Worm (Caenorhabditis elegans) whole organism, mixed stage, embryonic: ENCODE measurements around the gene Y49A3A.4.
"Not testable (repeated sequence)": the region's sequence is repeated elsewhere in the genome, so short reads cannot be mapped to it uniquely, and the experiment has no call there.

Experiments used
- M03D4.4 ChIP-seq: sonication (generic microtip); optimal IDR thresholded peaks from 2 replicates; lab custom pipeline; 2017; ENCODE audit warnings: mild to moderate bottlenecking, missing genetic modification characterization, missing compliant biosample characterization
- blmp-1 ChIP-seq: fragments of 150-350 bp; optimal IDR thresholded peaks from 2 replicates; lab custom pipeline; 2014; ENCODE audit warnings: missing biosample characterization, missing genetic modification characterization
- ceh-43 ChIP-seq: fragments of 200-800 bp; sonication (Bioruptor generic); optimal IDR thresholded peaks from 2 replicates; lab custom pipeline; 2018; ENCODE audit warnings: mild to moderate bottlenecking, missing genetic modification characterization, moderate library complexity, missing compliant biosample characterization
- cnd-1 ChIP-seq: fragments of 200-800 bp; sonication (Bioruptor generic); optimal IDR thresholded peaks from 2 replicates; lab custom pipeline; 2018; ENCODE audit warnings: mild to moderate bottlenecking, missing genetic modification characterization, missing compliant biosample characterization
- elt-1 ChIP-seq: sonication (generic microtip); optimal IDR thresholded peaks from 2 replicates; lab custom pipeline; 2017; ENCODE audit warnings: missing genetic modification characterization, mild to moderate bottlenecking, missing compliant biosample characterization, antibody characterized with exemption, moderate library complexity, borderline replicate concordance; ENCODE audit not compliant: insufficient read depth
- ham-2 ChIP-seq: fragments of 200-800 bp; sonication (Bioruptor generic); optimal IDR thresholded peaks from 2 replicates; lab custom pipeline; 2018; ENCODE audit warnings: mild to moderate bottlenecking, missing genetic modification characterization, missing compliant biosample characterization
- lin-13 ChIP-seq: fragments of 150-350 bp; optimal IDR thresholded peaks from 2 replicates; lab custom pipeline; 2014; ENCODE audit warnings: missing biosample characterization, missing genetic modification characterization
- lsy-2 ChIP-seq: fragments of 150-350 bp; optimal IDR thresholded peaks from 2 replicates; lab custom pipeline; 2014; ENCODE audit warnings: missing biosample characterization, missing genetic modification characterization
- mep-1 ChIP-seq: fragments of 150-350 bp; optimal IDR thresholded peaks from 2 replicates; lab custom pipeline; 2017; ENCODE audit warnings: missing biosample characterization, missing genetic modification reagents, missing genetic modification characterization, inconsistent platforms
- nhr-12 ChIP-seq: fragments of 150-350 bp; optimal IDR thresholded peaks from 2 replicates; lab custom pipeline; 2014; ENCODE audit warnings: missing biosample characterization, missing genetic modification characterization
- nhr-2 ChIP-seq: fragments of 150-350 bp; optimal IDR thresholded peaks from 2 replicates; lab custom pipeline; 2014; ENCODE audit warnings: missing biosample characterization, missing genetic modification characterization
- nhr-237 ChIP-seq: fragments of 150-350 bp; optimal IDR thresholded peaks from 2 replicates; lab custom pipeline; 2014; ENCODE audit warnings: missing biosample characterization, missing genetic modification characterization
- nhr-28 ChIP-seq: fragments of 150-350 bp; optimal IDR thresholded peaks from 2 replicates; lab custom pipeline; 2014; ENCODE audit warnings: missing biosample characterization, missing genetic modification characterization
- nhr-76 ChIP-seq: sonication (generic microtip); optimal IDR thresholded peaks from 2 replicates; lab custom pipeline; 2017; ENCODE audit warnings: missing biosample characterization, missing genetic modification characterization
- sptf-1 ChIP-seq: sonication (generic microtip); optimal IDR thresholded peaks from 2 replicates; lab custom pipeline; 2017; ENCODE audit warnings: mild to moderate bottlenecking, missing genetic modification characterization, moderate library complexity, missing compliant biosample characterization
- tbx-8 ChIP-seq: fragments of 200-800 bp; sonication (Bioruptor generic); optimal IDR thresholded peaks from 2 replicates; lab custom pipeline; 2018; ENCODE audit warnings: mild to moderate bottlenecking, missing genetic modification characterization, moderate library complexity, missing compliant biosample characterization
- unc-39 ChIP-seq: fragments of 150-350 bp; optimal IDR thresholded peaks from 2 replicates; lab custom pipeline; 2014; ENCODE audit warnings: missing biosample characterization, missing genetic modification characterization
- unc-62 ChIP-seq: fragments of 150-350 bp; optimal IDR thresholded peaks from 2 replicates; lab custom pipeline; 2014; ENCODE audit warnings: missing biosample characterization, missing genetic modification reagents, missing genetic modification characterization
- zip-8 ChIP-seq: fragments of 150-350 bp; optimal IDR thresholded peaks from 2 replicates; lab custom pipeline; 2014; ENCODE audit warnings: missing biosample characterization, missing genetic modification characterization
- ztf-11 ChIP-seq: fragments of 150-350 bp; optimal IDR thresholded peaks from 2 replicates; lab custom pipeline; 2014; ENCODE audit warnings: missing biosample characterization, missing genetic modification characterization

The Y49A3A.4 gene

DNA sequence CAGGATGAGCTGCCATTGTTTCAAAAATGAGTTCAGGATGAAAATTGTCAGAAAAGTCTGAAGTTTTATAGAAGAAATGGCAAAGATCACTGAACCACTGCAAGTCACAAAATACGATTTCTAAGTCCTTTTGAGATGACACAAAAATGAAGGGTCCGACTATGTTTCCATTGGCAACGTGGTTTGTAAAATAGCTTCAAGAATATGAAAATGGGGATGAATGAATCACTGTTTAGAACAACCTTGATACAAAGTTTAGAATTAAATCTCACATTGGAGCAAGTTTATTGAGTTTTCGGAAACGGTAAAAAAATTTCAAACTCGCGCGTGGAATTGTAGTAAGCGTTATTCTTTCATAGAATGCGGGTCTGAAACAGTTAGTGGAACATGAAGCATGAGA is 47.6 kb downstream of the Y49A3A.4 start, which contains the start of gene ddn-3:
TSS of gene ddn-3 (minus strand) at position 101 of the 400 bp plus-strand sequence.
- TF ChIP-seq mep-1 (tag; lab: Kevin White, UChicago): no peak
- no peak for TF ChIP-seq ham-2 (GFP tag; lab: Kevin White, UChicago)
- TF ChIP-seq sptf-1: no peak
- no peak for TF ChIP-seq tbx-8 (GFP tag; lab: Kevin White, UChicago)
- no peak for TF ChIP-seq nhr-28 (tag; lab: Kevin White, UChicago)
- no peak for TF ChIP-seq cnd-1
- no peak for TF ChIP-seq nhr-2 (tag; lab: Kevin White, UChicago)
- TF ChIP-seq lin-13 (tag; lab: Kevin White, UChicago): no peak
- no peak for TF ChIP-seq elt-1
- TF ChIP-seq nhr-12 (tag; lab: Kevin White, UChicago): no peak
- TF ChIP-seq M03D4.4 (tag; lab: Kevin White, UChicago): no peak
- TF ChIP-seq nhr-237 (tag; lab: Kevin White, UChicago): no peak
- TF ChIP-seq zip-8: no peak
- TF ChIP-seq lsy-2 (tag; lab: Kevin White, UChicago): no peak
- no peak for TF ChIP-seq unc-62 (GFP tag; lab: Kevin White, UChicago)
- no peak for TF ChIP-seq blmp-1 (tag; lab: Kevin White, UChicago)

DNA sequence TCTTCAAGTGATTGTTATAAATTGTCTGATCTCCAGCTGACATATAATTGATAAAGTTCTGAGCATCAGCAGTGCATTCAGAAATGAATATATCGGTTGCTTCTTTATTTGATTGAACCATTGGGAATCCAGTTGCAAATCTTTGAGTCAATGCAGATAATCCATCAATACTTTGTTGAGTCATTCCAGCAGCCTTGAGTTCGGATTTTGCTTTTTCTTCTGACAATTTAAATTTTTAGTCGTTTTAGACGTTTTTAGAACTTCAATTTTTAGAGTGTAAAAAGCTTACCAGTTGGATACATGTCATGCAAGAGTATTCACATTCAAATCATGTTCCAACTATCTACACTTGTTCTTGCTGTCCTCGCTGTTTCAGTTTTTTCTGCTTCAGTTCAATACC is 49.1 kb downstream of the Y49A3A.4 start, which contains the start of gene F14D7.14:
TSS of gene F14D7.14 (plus strand) at position 301 of the 400 bp plus-strand sequence.
- TF ChIP-seq ztf-11 (tag; lab: Kevin White, UChicago); nhr-76 (tag; lab: Kevin White, UChicago); ceh-43 (GFP tag; lab: Kevin White, UChicago): not testable (repeated sequence)

DNA sequence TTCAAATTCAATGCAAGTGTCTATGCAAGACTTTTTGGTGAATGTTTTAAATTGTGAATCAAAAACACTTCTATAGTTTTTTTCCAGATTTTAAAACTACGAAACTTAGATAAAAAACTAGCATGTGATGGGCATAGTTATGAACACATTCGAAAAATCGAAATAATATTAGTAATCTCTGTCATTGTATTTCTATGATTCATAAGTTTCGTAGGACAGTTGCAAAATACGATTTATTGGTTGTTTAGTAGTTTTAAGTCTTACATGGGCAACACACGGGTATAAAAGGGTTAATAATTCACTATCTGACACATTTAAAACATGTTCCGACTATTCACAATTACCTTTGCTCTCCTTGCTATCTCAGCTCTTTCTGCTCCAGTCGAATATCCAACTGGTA is 50.5 kb downstream of the Y49A3A.4 start, which contains the start of gene spig-5:
TSS of gene spig-5 (plus strand) at position 301 of the 400 bp plus-strand sequence.
- not testable (repeated sequence) for TF ChIP-seq unc-62 (GFP tag; lab: Kevin White, UChicago); unc-39 (tag; lab: Kevin White, UChicago); ham-2 (GFP tag; lab: Kevin White, UChicago)
